Worm (Caenorhabditis elegans): ENCODE results near the gene R102.10.
A peak's percentile ranks its signal among the peaks of the same experiment; 100 is the strongest.

R102.10 gene

DNA sequence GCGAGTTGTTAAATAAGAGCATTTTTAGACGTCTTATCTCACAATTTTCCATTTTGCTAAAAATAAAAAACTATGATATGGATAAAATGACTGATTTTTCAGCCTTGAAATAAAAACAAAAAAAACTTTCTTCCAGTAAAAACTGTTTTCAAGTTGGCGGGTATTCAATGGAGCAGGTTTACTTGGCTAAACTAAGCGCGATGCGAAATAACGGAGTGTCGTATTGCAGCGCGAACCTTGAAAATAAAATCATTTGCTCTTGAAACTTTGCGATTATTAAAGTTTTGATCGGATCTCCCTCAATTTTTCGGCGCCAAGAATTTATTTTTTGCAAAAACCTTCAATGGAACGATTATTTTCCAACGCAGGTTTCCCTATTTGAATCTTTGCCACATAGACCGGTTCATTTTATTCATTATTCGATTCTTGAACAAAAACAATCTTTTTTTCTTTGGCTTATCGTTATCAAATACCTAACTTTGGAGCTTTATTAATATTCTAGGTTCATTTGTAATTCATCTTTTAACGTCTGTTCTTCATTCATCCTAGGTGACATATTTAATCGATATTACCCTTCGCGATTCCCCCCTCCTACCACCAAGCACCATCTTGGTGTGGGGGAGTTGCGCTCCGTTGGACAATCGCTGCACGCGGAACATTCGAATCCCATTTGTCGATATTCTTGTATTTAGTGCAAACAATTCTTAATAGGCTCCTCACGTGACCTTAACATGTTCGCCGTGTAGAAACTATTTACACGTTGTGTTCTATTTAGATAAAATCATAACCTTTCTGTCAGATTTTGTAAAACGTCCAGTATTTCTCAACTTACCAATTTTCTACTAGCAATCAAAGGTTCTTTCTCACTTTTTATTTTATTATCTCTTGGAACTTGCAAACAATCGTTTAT lies 29.5 kb downstream of the R102.10 start, which contains the start of the genes orc-5 and cyb-1 (continued):
- TF ChIP-seq nhr-84 (tag; optimal IDR thresholded peaks at IDR 0.05) (no peak), dpl-1 (GFP tag; optimal IDR thresholded peaks at IDR 0.05) (peak; percentile 97 to 98 (median 97)), ceh-63 (GFP tag; optimal IDR thresholded peaks at IDR 0.05) (no peak), nhr-19 (GFP tag; conservative IDR thresholded peaks at IDR 0.05) (peak; percentile 82), nhr-71 (tag; optimal IDR thresholded peaks at IDR 0.05) (peak; percentile 90), nhr-237 (tag; optimal IDR thresholded peaks at IDR 0.05) (no peak), pag-3 (tag; optimal IDR thresholded peaks at IDR 0.05; ENCODE audit: borderline replicate concordance, insufficient read depth) (no peak), hlh-17 (GFP tag; optimal IDR thresholded peaks at IDR 0.05; ENCODE audit: borderline replicate concordance) (no peak), unc-130 (tag; optimal IDR thresholded peaks at IDR 0.05) (peak; percentile 87), ztf-4 (tag; optimal IDR thresholded peaks at IDR 0.05) (no peak), lin-39 (tag; optimal IDR thresholded peaks at IDR 0.05) (peak; percentile 44), swsn-7 (tag; optimal IDR thresholded peaks at IDR 0.05) (peak; percentile 81), sptf-1 (tag; optimal IDR thresholded peaks at IDR 0.05) (no peak), nhr-28 (tag; optimal IDR thresholded peaks at IDR 0.05) (no peak), zip-4 (GFP tag; optimal IDR thresholded peaks at IDR 0.05) (no peak), Y116A8C.19 (tag; optimal IDR thresholded peaks at IDR 0.05; ENCODE audit: borderline replicate concordance) (no peak), elt-2 (tag; optimal IDR thresholded peaks at IDR 0.05) (no peak), hpl-2 (GFP tag; optimal IDR thresholded peaks at IDR 0.05) (no peak), mep-1 (tag; optimal IDR thresholded peaks at IDR 0.05) (peak; percentile 80), efl-3 (GFP tag; optimal IDR thresholded peaks at IDR 0.05) (no peak), lin-13 (GFP tag; optimal IDR thresholded peaks at IDR 0.05) (peak; percentile 82), nhr-85 (tag) (peak; percentile 79), pax-3 (tag; optimal IDR thresholded peaks at IDR 0.05) (no peak), lsy-2 (tag; optimal IDR thresholded peaks at IDR 0.05) (peak; percentile 85 to 93), ama-1 (optimal IDR thresholded peaks at IDR 0.05) (no peak), fos-1 (tag; optimal IDR thresholded peaks at IDR 0.05) (peak; percentile 34), ces-1 (GFP tag; optimal IDR thresholded peaks at IDR 0.05) (no peak), nhr-20 (tag; optimal IDR thresholded peaks at IDR 0.05) (peak; percentile 80), snpc-4 (tag; optimal IDR thresholded peaks at IDR 0.05) (peak; percentile 53), nhr-12 (tag; optimal IDR thresholded peaks at IDR 0.05) (no peak), nhr-76 (tag; optimal IDR thresholded peaks at IDR 0.05) (no peak), egl-27 (tag; optimal IDR thresholded peaks at IDR 0.05) (no peak), mef-2 (tag; optimal IDR thresholded peaks at IDR 0.05) (no peak), ceh-82 (tag; optimal IDR thresholded peaks at IDR 0.05) (peak; percentile 56 to 81 (median 71)), skn-1 (tag; optimal IDR thresholded peaks at IDR 0.05) (peak; percentile 83), ceh-8 (GFP tag; optimal IDR thresholded peaks at IDR 0.05) (peak; percentile 3), rnt-1 (tag; optimal IDR thresholded peaks at IDR 0.05) (peak; percentile 87)

DNA sequence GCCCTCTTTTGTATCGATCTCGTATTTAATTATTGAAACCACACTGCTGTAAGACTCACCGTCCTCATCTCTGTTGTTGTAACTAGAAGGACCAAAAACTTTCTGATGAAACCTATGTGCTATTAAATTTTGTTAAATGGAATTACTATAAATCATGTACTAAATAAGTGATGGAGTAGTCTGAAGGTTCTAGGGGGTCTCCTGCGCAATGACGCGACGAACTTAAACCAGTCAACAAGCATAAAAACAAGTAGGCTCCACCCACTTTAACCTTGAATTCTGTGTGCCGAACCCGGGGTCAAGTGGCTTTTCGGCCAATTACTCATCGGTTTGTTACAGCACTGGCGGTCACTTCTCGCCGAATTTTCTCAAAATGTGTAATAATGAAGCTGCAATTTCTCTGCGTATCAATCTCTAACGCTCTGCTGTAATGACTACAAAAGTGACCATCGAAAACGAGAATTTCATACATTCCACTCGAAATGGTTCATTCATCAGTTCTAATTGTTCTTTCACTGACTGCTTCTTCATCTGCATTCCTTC lies 31.8 kb downstream of the R102.10 start, which contains the start of gene grl-21:
Gene grl-21, plus strand, starts transcription at position 464 of the 543 bp plus-strand sequence.
- no peak for TF ChIP-seq elt-3 (tag; optimal IDR thresholded peaks at IDR 0.05)
- no peak for TF ChIP-seq C16A3.4 (tag; optimal IDR thresholded peaks at IDR 0.05)
- no peak for TF ChIP-seq sptf-1 (tag; optimal IDR thresholded peaks at IDR 0.05)
- TF ChIP-seq tbx-2 (tag; optimal IDR thresholded peaks at IDR 0.05): no peak
- no peak for TF ChIP-seq jun-1 (tag; optimal IDR thresholded peaks at IDR 0.05)
- TF ChIP-seq lir-3 (tag; optimal IDR thresholded peaks at IDR 0.05; ENCODE audit: poor library complexity): no peak
- no peak for TF ChIP-seq hpl-2 (GFP tag; optimal IDR thresholded peaks at IDR 0.05)
- no peak for TF ChIP-seq efl-3 (GFP tag; optimal IDR thresholded peaks at IDR 0.05)
- no peak for TF ChIP-seq zip-4 (GFP tag; optimal IDR thresholded peaks at IDR 0.05)
- TF ChIP-seq nhr-20 (tag; optimal IDR thresholded peaks at IDR 0.05): no peak
